Fruit fly (Drosophila melanogaster): ENCODE measurements around the gene cindr.

cindr gene

DNA sequence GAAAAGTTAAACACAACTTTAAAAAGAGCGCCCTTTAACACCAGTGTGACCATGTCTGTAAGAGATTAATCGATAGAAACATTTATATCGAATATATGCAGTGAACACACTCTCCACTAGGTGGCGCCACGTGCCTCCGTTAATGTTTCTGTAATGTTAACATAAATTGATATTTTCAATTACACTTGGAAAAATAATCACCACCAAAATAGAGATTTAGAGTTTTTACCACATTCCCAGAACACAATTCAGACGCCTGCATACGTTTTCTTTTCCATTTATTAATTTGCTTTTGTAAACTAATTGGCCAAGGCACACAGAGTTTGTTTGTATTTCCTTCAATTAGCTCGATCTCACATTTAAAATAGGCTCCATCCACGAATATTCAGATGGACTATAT, 19.1 kb upstream of the cindr start (continued):
- TF ChIP-seq CG3919 (GFP tag; optimal IDR thresholded peaks at IDR 0.05) (peak; percentile 27), Hr4 (GFP tag; optimal IDR thresholded peaks at IDR 0.05) (peak; percentile 23), eg (GFP tag; IDR thresholded peaks at IDR 0.05) (peak; percentile 88), CG11294 (GFP tag; IDR thresholded peaks at IDR 0.05) (peak; percentile 42; the same call in 1 of the 2 replicates), fd59A (GFP tag; optimal IDR thresholded peaks at IDR 0.05) (no peak)

DNA sequence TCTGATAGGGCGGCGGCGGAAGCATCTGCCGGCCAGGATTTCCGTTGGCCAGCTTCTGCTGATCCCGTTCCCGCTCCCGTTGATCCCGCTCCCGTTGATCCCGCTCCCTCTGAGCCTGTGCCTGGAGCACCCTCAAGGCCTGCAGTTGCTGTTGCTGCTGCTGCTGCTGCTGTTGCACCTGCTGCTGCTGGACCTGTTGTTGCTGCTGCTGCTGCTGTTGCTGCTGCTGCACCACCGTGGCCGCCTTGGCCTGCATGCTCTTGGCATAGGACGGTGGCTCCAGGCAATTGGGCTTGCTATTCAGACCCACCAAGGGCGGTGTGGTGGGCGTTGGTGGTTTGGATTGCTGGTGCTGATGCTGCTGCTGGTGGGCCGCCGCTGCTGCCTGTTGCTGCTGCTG, 15.5 kb upstream of the cindr start:
- TF ChIP-seq esn (GFP tag; optimal IDR thresholded peaks at IDR 0.05) (no peak), Blimp-1 (GFP tag; optimal IDR thresholded peaks at IDR 0.05) (no peak), CG11902 (GFP tag; optimal IDR thresholded peaks at IDR 0.05) (no peak)

dm6 chr3R:30794564-30795313, 13.7 kb upstream of the cindr start:
- TF ChIP-seq fkh (GFP tag; optimal IDR thresholded peaks at IDR 0.05) (peak; percentile 3), CG3919 (GFP tag; optimal IDR thresholded peaks at IDR 0.05) (no peak), salr (GFP tag; optimal IDR thresholded peaks at IDR 0.05) (no peak), CG34406 (GFP tag; optimal IDR thresholded peaks at IDR 0.05) (no peak), CG10631 (GFP tag; optimal IDR thresholded peaks at IDR 0.05) (peak; percentile 14), CG32006 (GFP tag; optimal IDR thresholded peaks at IDR 0.05) (no peak), topi (GFP tag; optimal IDR thresholded peaks at IDR 0.05) (peak; percentile 17), fd85E (GFP tag; optimal IDR thresholded peaks at IDR 0.05) (no peak), CG6276 (GFP tag; optimal IDR thresholded peaks at IDR 0.05) (no peak), Eip93F (GFP tag; optimal IDR thresholded peaks at IDR 0.05) (no peak), CG8319 (GFP tag; optimal IDR thresholded peaks at IDR 0.05) (no peak), CG11294 (GFP tag; IDR thresholded peaks at IDR 0.05) (no peak), Hr38 (GFP tag; optimal IDR thresholded peaks at IDR 0.05) (no peak), esn (GFP tag; optimal IDR thresholded peaks at IDR 0.05) (peak; percentile 14), achi (GFP tag; optimal IDR thresholded peaks at IDR 0.05) (no peak), Eip75B (GFP tag; optimal IDR thresholded peaks at IDR 0.05) (peak; percentile 40), CG6854 (GFP tag; optimal IDR thresholded peaks at IDR 0.05) (peak; percentile 6), acj6 (GFP tag; optimal IDR thresholded peaks at IDR 0.05) (no peak), Smox (GFP tag; optimal IDR thresholded peaks at IDR 0.05) (no peak), Hr4 (GFP tag; optimal IDR thresholded peaks at IDR 0.05) (no peak), Sox15 (GFP tag; optimal IDR thresholded peaks at IDR 0.05) (no peak), CG4318 (GFP tag; optimal IDR thresholded peaks at IDR 0.05) (no peak), CG11762 (GFP tag; optimal IDR thresholded peaks at IDR 0.05; ENCODE audit: insufficient read depth) (no peak), eg (GFP tag; IDR thresholded peaks at IDR 0.05) (no peak), CG3032 (tag; optimal IDR thresholded peaks at IDR 0.05) (peak; percentile 30), Eip78C (GFP tag) (peak; percentile 85), CG7368 (GFP tag; optimal IDR thresholded peaks at IDR 0.05) (no peak), dac (GFP tag; optimal IDR thresholded peaks at IDR 0.05) (no peak), CG1621 (tag; optimal IDR thresholded peaks at IDR 0.05) (no peak), lz (GFP tag; optimal IDR thresholded peaks at IDR 0.05) (peak; percentile 9), CG9139 (GFP tag; optimal IDR thresholded peaks at IDR 0.05) (no peak), Ets21C (GFP tag; optimal IDR thresholded peaks at IDR 0.05) (no peak), CG6163 (GFP tag; IDR thresholded peaks at IDR 0.05) (peak; percentile 80; the same call in 2 of the 3 replicates), CG16779 (tag; optimal IDR thresholded peaks at IDR 0.05) (no peak), Sox14 (GFP tag; optimal IDR thresholded peaks at IDR 0.05) (peak; percentile 62), CG6792 (GFP tag; optimal IDR thresholded peaks at IDR 0.05) (no peak), pdm3 (GFP tag; optimal IDR thresholded peaks at IDR 0.05) (no peak), Gug (GFP tag; IDR thresholded peaks at IDR 0.05) (no peak), Met (GFP tag; optimal IDR thresholded peaks at IDR 0.05) (peak; percentile 50), cyc (GFP tag; optimal IDR thresholded peaks at IDR 0.05) (no peak), Sox102F (GFP tag; optimal IDR thresholded peaks at IDR 0.05) (peak; percentile 1), Hr39 (GFP tag; optimal IDR thresholded peaks at IDR 0.05) (no peak), Ets96B (tag; optimal IDR thresholded peaks at IDR 0.05) (peak; percentile 20), spab (GFP tag; optimal IDR thresholded peaks at IDR 0.05) (no peak)
